Fruit fly (Drosophila melanogaster) whole organism, embryonic: ENCODE measurements around the gene CG13117.
A peak's percentile ranks its signal among the peaks of the same experiment; 100 is the strongest.

Experiments used
- Atf-2 ChIP-seq: fragments of 200-800 bp; sonication (Bioruptor generic); optimal IDR thresholded peaks from 2 replicates; lab custom pipeline; 2016; ENCODE audit warnings: missing biosample characterization, missing genetic modification characterization
- CG10462 ChIP-seq: fragments of 200-800 bp; sonication (Bioruptor generic); optimal IDR thresholded peaks from 2 replicates; lab custom pipeline; 2016; ENCODE audit warnings: missing biosample characterization, missing genetic modification characterization
- CG11247 ChIP-seq: fragments of 200-800 bp; sonication (Bioruptor generic); IDR thresholded peaks from 2 replicates; pipeline ENCODE4 v1.3.6; 2022; ENCODE audit warnings: missing biosample characterization, missing genetic modification characterization
- CG12236 ChIP-seq: fragments of 200-800 bp; sonication (Bioruptor generic); optimal IDR thresholded peaks from 2 replicates; lab custom pipeline; 2016; ENCODE audit warnings: missing biosample characterization, missing genetic modification characterization
- CG14667 ChIP-seq: fragments of 200-800 bp; sonication (Bioruptor generic); IDR thresholded peaks from 2 replicates; pipeline ENCODE4 v1.3.6; 2022; ENCODE audit warnings: missing biosample characterization, missing genetic modification characterization
- CG17912 ChIP-seq: fragments of 200-800 bp; sonication (Bioruptor generic); optimal IDR thresholded peaks from 2 replicates; lab custom pipeline; 2018; ENCODE audit warnings: missing biosample characterization, mild to moderate bottlenecking, missing genetic modification characterization
- CG2202 ChIP-seq: fragments of 200-800 bp; sonication (Bioruptor generic); optimal IDR thresholded peaks from 2 replicates; lab custom pipeline; 2018; ENCODE audit warnings: missing biosample characterization, mild to moderate bottlenecking, missing genetic modification characterization
- CG3065 ChIP-seq: fragments of 200-800 bp; sonication (Bioruptor generic); optimal IDR thresholded peaks from 2 replicates; lab custom pipeline; 2016; ENCODE audit warnings: missing biosample characterization, missing genetic modification characterization
- CG31441 ChIP-seq: fragments of 200-800 bp; sonication (Bioruptor generic); IDR thresholded peaks from 2 replicates; pipeline ENCODE4 v1.3.6; 2022; ENCODE audit warnings: missing biosample characterization, missing genetic modification characterization
- CG3163 ChIP-seq: fragments of 200-800 bp; sonication (Bioruptor generic); optimal IDR thresholded peaks from 3 replicates; lab custom pipeline; 2016; ENCODE audit warnings: missing biosample characterization, missing genetic modification characterization
- CG32767 ChIP-seq: fragments of 200-800 bp; sonication (Bioruptor generic); IDR thresholded peaks from 2 replicates; pipeline ENCODE4 v1.3.6; 2022; ENCODE audit warnings: missing biosample characterization, missing genetic modification characterization
- CG3995 ChIP-seq: fragments of 200-800 bp; sonication (Bioruptor generic); optimal IDR thresholded peaks from 3 replicates; lab custom pipeline; 2016; ENCODE audit warnings: missing biosample characterization, missing genetic modification characterization
- CG4328 ChIP-seq: fragments of 200-800 bp; sonication (Bioruptor generic); optimal IDR thresholded peaks from 3 replicates; lab custom pipeline; 2017; ENCODE audit warnings: missing biosample characterization, missing genetic modification reagents, missing genetic modification characterization
- CG43689 ChIP-seq: fragments of 200-800 bp; sonication (Bioruptor generic); IDR thresholded peaks from 2 replicates; pipeline ENCODE4 v1.3.6; 2022; ENCODE audit warnings: missing biosample characterization, missing genetic modification characterization
- CG4854 ChIP-seq: fragments of 200-800 bp; sonication (Bioruptor generic); optimal IDR thresholded peaks from 2 replicates; lab custom pipeline; 2016; ENCODE audit warnings: missing biosample characterization, missing genetic modification characterization, inconsistent platforms
- CG7357 ChIP-seq: fragments of 200-800 bp; sonication (Bioruptor generic); IDR thresholded peaks from 3 replicates; pipeline ENCODE4 v1.3.6; 2022; ENCODE audit warnings: missing biosample characterization, missing genetic modification characterization
- CG7745 ChIP-seq: fragments of 200-800 bp; sonication (Bioruptor generic); optimal IDR thresholded peaks from 2 replicates; lab custom pipeline; 2018; ENCODE audit warnings: missing biosample characterization, mild to moderate bottlenecking, missing genetic modification characterization, moderate library complexity
- CG9437 ChIP-seq: fragments of 200-800 bp; sonication (Bioruptor generic); optimal IDR thresholded peaks from 2 replicates; lab custom pipeline; 2018; ENCODE audit warnings: missing biosample characterization, mild to moderate bottlenecking, missing genetic modification characterization
- CG9609 ChIP-seq: fragments of 200-800 bp; sonication (Bioruptor generic); optimal IDR thresholded peaks from 3 replicates; lab custom pipeline; 2016; ENCODE audit warnings: missing biosample characterization, missing genetic modification characterization
- Elba2 ChIP-seq: fragments of 200-800 bp; sonication (Bioruptor generic); optimal IDR thresholded peaks from 3 replicates; lab custom pipeline; 2016; ENCODE audit warnings: missing biosample characterization, missing genetic modification characterization
- Ets97D ChIP-seq: fragments of 200-800 bp; sonication (Bioruptor generic); optimal IDR thresholded peaks from 3 replicates; lab custom pipeline; 2016; ENCODE audit warnings: missing biosample characterization, missing genetic modification characterization
- H2.0 ChIP-seq: fragments of 200-800 bp; sonication (Bioruptor generic); IDR thresholded peaks from 2 replicates; pipeline ENCODE4 v1.3.6; 2022; ENCODE audit warnings: missing biosample characterization, missing genetic modification characterization
- HLH4C ChIP-seq: fragments of 200-800 bp; sonication (Bioruptor generic); IDR thresholded peaks from 3 replicates; pipeline ENCODE4 v1.3.6; 2022; ENCODE audit warnings: missing biosample characterization, missing genetic modification characterization; ENCODE audit not compliant: partially characterized antibody
- Hey ChIP-seq: fragments of 200-800 bp; sonication (Bioruptor generic); optimal IDR thresholded peaks from 3 replicates; lab custom pipeline; 2018; ENCODE audit warnings: missing biosample characterization, mild to moderate bottlenecking, missing genetic modification characterization
- HmgZ ChIP-seq: fragments of 200-800 bp; sonication (Bioruptor generic); optimal IDR thresholded peaks from 2 replicates; lab custom pipeline; 2018; ENCODE audit warnings: missing biosample characterization, mild to moderate bottlenecking, missing genetic modification characterization
- Hmx ChIP-seq: fragments of 200-800 bp; sonication (Bioruptor generic); optimal IDR thresholded peaks from 2 replicates; lab custom pipeline; 2016; ENCODE audit warnings: missing biosample characterization, missing genetic modification characterization
- Kr ChIP-seq: fragments of 200-800 bp; sonication (Bioruptor generic); optimal IDR thresholded peaks from 2 replicates; lab custom pipeline; 2017; ENCODE audit warnings: missing biosample characterization, mild to moderate bottlenecking, missing genetic modification characterization
- Max ChIP-seq: fragments of 200-800 bp; sonication (Bioruptor generic); optimal IDR thresholded peaks from 2 replicates; lab custom pipeline; 2016; ENCODE audit warnings: missing biosample characterization, mild to moderate bottlenecking, missing genetic modification characterization
- Mes4 ChIP-seq: fragments of 200-800 bp; sonication (Bioruptor generic); optimal IDR thresholded peaks from 2 replicates; lab custom pipeline; 2016; ENCODE audit warnings: missing biosample characterization, missing genetic modification characterization
- Opbp ChIP-seq: fragments of 200-800 bp; sonication (Bioruptor generic); IDR thresholded peaks from 3 replicates; pipeline ENCODE4 v1.3.6; 2022; ENCODE audit warnings: missing biosample characterization, missing genetic modification characterization; ENCODE audit not compliant: partially characterized antibody
- Ravus ChIP-seq: fragments of 200-800 bp; sonication (Bioruptor generic); IDR thresholded peaks from 2 replicates; pipeline ENCODE4 v1.3.6; 2022; ENCODE audit warnings: missing biosample characterization, missing genetic modification characterization
- Scr ChIP-seq: fragments of 200-800 bp; sonication (Bioruptor generic); IDR thresholded peaks from 2 replicates; pipeline ENCODE4 v1.3.6; 2022; ENCODE audit warnings: missing biosample characterization, missing genetic modification characterization; ENCODE audit not compliant: partially characterized antibody
- Trl ChIP-seq, 3 experiments: fragments of >200 bp in 2 of 3; fragments of 200-800 bp in 1 of 3; sonication (Bioruptor generic) in 1 of 3; optimal IDR thresholded peaks; 2 replicates in 1 of 3; 3 replicates in 2 of 3; lab custom pipeline; 2016 to 2017; ENCODE audit warnings: missing biosample characterization in 1 of 3, missing genetic modification characterization in 1 of 3
- ap ChIP-seq: fragments of 200-800 bp; sonication (Bioruptor generic); IDR thresholded peaks from 2 replicates; pipeline ENCODE4 v1.3.6; 2022; ENCODE audit warnings: missing biosample characterization, missing genetic modification characterization
- cas ChIP-seq: fragments of 200-800 bp; sonication (Bioruptor generic); IDR thresholded peaks from 2 replicates; pipeline ENCODE4 v1.3.6; 2022; ENCODE audit warnings: missing biosample characterization, missing genetic modification characterization
- chm ChIP-seq: fragments of 200-800 bp; sonication (Bioruptor generic); IDR thresholded peaks from 2 replicates; pipeline ENCODE4 v1.3.6; 2022; ENCODE audit warnings: missing biosample characterization, missing genetic modification characterization
- dan ChIP-seq: fragments of 200-800 bp; sonication (Bioruptor generic); IDR thresholded peaks from 2 replicates; pipeline ENCODE4 v1.3.6; 2022; ENCODE audit warnings: missing biosample characterization, missing genetic modification characterization
- ewg ChIP-seq: fragments of 200-800 bp; sonication (Bioruptor generic); optimal IDR thresholded peaks from 3 replicates; lab custom pipeline; 2017; ENCODE audit warnings: mild to moderate bottlenecking, missing biosample characterization, missing genetic modification reagents, missing genetic modification characterization
- fd3F ChIP-seq: fragments of 200-800 bp; sonication (Bioruptor generic); optimal IDR thresholded peaks from 2 replicates; lab custom pipeline; 2018; ENCODE audit warnings: missing biosample characterization, mild to moderate bottlenecking, missing genetic modification characterization, moderate library complexity
- grn ChIP-seq: fragments of 200-800 bp; sonication (Bioruptor generic); optimal IDR thresholded peaks from 3 replicates; lab custom pipeline; 2017; ENCODE audit warnings: missing biosample characterization, missing genetic modification characterization
- hth ChIP-seq: fragments of >200 bp; optimal IDR thresholded peaks from 2 replicates; lab custom pipeline; 2017; ENCODE audit warnings: inconsistent platforms
- kay ChIP-seq: fragments of 200-800 bp; sonication (Bioruptor generic); optimal IDR thresholded peaks from 2 replicates; lab custom pipeline; 2016; ENCODE audit warnings: missing biosample characterization, missing genetic modification characterization
- nmo ChIP-seq: fragments of 200-800 bp; sonication (Bioruptor generic); optimal IDR thresholded peaks from 2 replicates; lab custom pipeline; 2018; ENCODE audit warnings: missing biosample characterization, mild to moderate bottlenecking, missing genetic modification characterization, moderate library complexity
- peb ChIP-seq: fragments of 200-800 bp; sonication (Bioruptor generic); IDR thresholded peaks from 2 replicates; pipeline ENCODE4 v1.3.6; 2022; ENCODE audit warnings: missing biosample characterization, missing genetic modification characterization
- pfk ChIP-seq: fragments of 200-800 bp; sonication (Bioruptor generic); optimal IDR thresholded peaks from 2 replicates; lab custom pipeline; 2018; ENCODE audit warnings: missing biosample characterization, mild to moderate bottlenecking, missing genetic modification characterization, moderate library complexity
- prd ChIP-seq, 3 experiments: fragments of >200 bp in 2 of 3; fragments of 200-800 bp in 1 of 3; sonication (Bioruptor generic) in 1 of 3; optimal IDR thresholded peaks in 2 of 3; IDR thresholded peaks in 1 of 3; 2 replicates in 2 of 3; 3 replicates in 1 of 3; pipeline versions ENCODE4 v1.3.6 to Lab custom; 2017 to 2022; ENCODE audit warnings: missing biosample characterization in 1 of 3, missing genetic modification characterization in 1 of 3
- ranshi ChIP-seq: fragments of 200-800 bp; sonication (Bioruptor generic); IDR thresholded peaks from 2 replicates; pipeline ENCODE4 v1.3.6; 2022; ENCODE audit warnings: missing biosample characterization, missing genetic modification characterization
- salm ChIP-seq: fragments of 200-800 bp; sonication (Bioruptor generic); optimal IDR thresholded peaks from 2 replicates; lab custom pipeline; 2018; ENCODE audit warnings: missing biosample characterization, mild to moderate bottlenecking, missing genetic modification characterization
- slp2 ChIP-seq: fragments of 200-800 bp; sonication (Bioruptor generic); optimal IDR thresholded peaks from 2 replicates; lab custom pipeline; 2016; ENCODE audit warnings: missing biosample characterization, missing genetic modification characterization
- trh ChIP-seq: fragments of 200-800 bp; sonication (Bioruptor generic); optimal IDR thresholded peaks from 2 replicates; lab custom pipeline; 2016; ENCODE audit warnings: missing biosample characterization, missing genetic modification characterization
- vnd ChIP-seq: fragments of 200-800 bp; sonication (Bioruptor generic); IDR thresholded peaks from 3 replicates; pipeline ENCODE4 v1.3.6; 2022; ENCODE audit warnings: missing biosample characterization, missing genetic modification characterization; ENCODE audit not compliant: partially characterized antibody

Gene CG13117

dm6 chr2L:9782176-9782581, 45.7 kb downstream of the CG13117 start, which contains the start of gene IP3K1 (continued):
- no peak for TF ChIP-seq ewg (GFP tag; lab: Kevin White, UChicago)
- TF ChIP-seq CG31441: no peak; the same call in 1 of the 2 replicates
- no peak for TF ChIP-seq Mes4
- TF ChIP-seq CG14667 (GFP tag; lab: Robert Waterston, UW): no peak
- TF ChIP-seq Max (GFP tag; lab: Kevin White, UChicago): no peak
- no peak for TF ChIP-seq CG32767 (GFP tag; lab: Robert Waterston, UW)
- no peak for TF ChIP-seq CG3065 (GFP tag; lab: Kevin White, UChicago)
- no peak for TF ChIP-seq CG9609 (GFP tag; lab: Kevin White, UChicago)
- no peak for TF ChIP-seq nmo (GFP tag; lab: Kevin White, UChicago)
- TF ChIP-seq CG17912 (GFP tag; lab: Kevin White, UChicago): peak; percentile 72
- no peak; the same call in 1 of the 2 replicates for TF ChIP-seq ranshi (GFP tag; lab: Robert Waterston, UW)
- TF ChIP-seq CG43689 (GFP tag; lab: Robert Waterston, UW): no peak
- peak; percentile 73 for TF ChIP-seq HmgZ
- TF ChIP-seq cas (GFP tag; lab: Robert Waterston, UW): no peak
- TF ChIP-seq Hmx (GFP tag; lab: Kevin White, UChicago): no peak
- no peak for TF ChIP-seq fd3F (GFP tag; lab: Kevin White, UChicago)
- TF ChIP-seq slp2 (GFP tag; lab: Kevin White, UChicago): no peak
- TF ChIP-seq Scr (GFP tag; lab: Robert Waterston, UW): peak; percentile 43; the same call in 1 of the 2 replicates
- no peak for TF ChIP-seq CG9437 (GFP tag; lab: Kevin White, UChicago)
- TF ChIP-seq Ravus (GFP tag; lab: Robert Waterston, UW): no peak
- peak; percentile 43 for TF ChIP-seq salm
- TF ChIP-seq CG3163 (GFP tag; lab: Kevin White, UChicago): no peak
- no peak for TF ChIP-seq Atf-2 (GFP tag; lab: Kevin White, UChicago)
- TF ChIP-seq pfk (GFP tag; lab: Kevin White, UChicago): no peak
- TF ChIP-seq HLH4C (GFP tag; lab: Robert Waterston, UW): peak; percentile 35; the same call in 1 of the 3 replicates
- no peak for TF ChIP-seq vnd
- no peak for TF ChIP-seq peb
- 0 out of 2 replicates have a peak, but pooled peaks have one; percentile 8 for TF ChIP-seq ap (GFP tag; lab: Robert Waterston, UW)
- TF ChIP-seq CG7745 (tag; lab: Kevin White, UChicago): no peak
- no peak for TF ChIP-seq CG4328 (GFP tag; lab: Kevin White, UChicago)
- no peak for TF ChIP-seq CG12236 (GFP tag; lab: Kevin White, UChicago)
- peak; percentile 48; the same call in 1 of the 2 replicates for TF ChIP-seq CG11247 (GFP tag; lab: Robert Waterston, UW)
- TF ChIP-seq trh: no peak
- TF ChIP-seq hth (lab: Kevin White, UChicago): no peak
- TF ChIP-seq chm (GFP tag; lab: Robert Waterston, UW): peak; percentile 71; the same call in 1 of the 2 replicates
- no peak for TF ChIP-seq H2.0 (GFP tag; lab: Robert Waterston, UW)
- no peak for TF ChIP-seq prd (optimal IDR thresholded peaks at IDR 0.05; lab: Kevin White, UChicago)
- no peak for TF ChIP-seq prd (GFP tag; IDR thresholded peaks at IDR 0.05; lab: Robert Waterston, UW)
- TF ChIP-seq Elba2 (GFP tag; lab: Kevin White, UChicago): no peak
- peak; percentile 60 for TF ChIP-seq grn (GFP tag; lab: Kevin White, UChicago)
- no peak for TF ChIP-seq kay (GFP tag; lab: Kevin White, UChicago)
- 0 out of 3 replicates have a peak, but pooled peaks have one; percentile 53 for TF ChIP-seq Opbp (GFP tag; lab: Robert Waterston, UW)
- no peak for TF ChIP-seq dan
- no peak for TF ChIP-seq CG3995 (GFP tag; lab: Kevin White, UChicago)
- TF ChIP-seq CG2202 (tag; lab: Kevin White, UChicago): no peak
- no peak for TF ChIP-seq Hey (tag; lab: Kevin White, UChicago)
- TF ChIP-seq CG10462 (GFP tag; lab: Kevin White, UChicago): no peak
- no peak for TF ChIP-seq Kr (GFP tag; lab: Kevin White, UChicago)
- no peak for TF ChIP-seq CG7357 (GFP tag; lab: Robert Waterston, UW)
- TF ChIP-seq Trl (optimal IDR thresholded peaks at IDR 0.05; lab: Kevin White, UChicago): peak; percentile 91 to 96
- peak; percentile 29 for TF ChIP-seq Trl (GFP tag; optimal IDR thresholded peaks at IDR 0.05; lab: Kevin White, UChicago)
- no peak for TF ChIP-seq CG4854
- TF ChIP-seq Ets97D (GFP tag; lab: Kevin White, UChicago): no peak
